Worm (Caenorhabditis elegans) whole organism, L4 larva: ENCODE data around the gene R144.12.

Experiments
- ama-1 ChIP-seq: fragments of 150-350 bp; optimal IDR thresholded peaks from 2 replicates; lab custom pipeline; 2014; ENCODE audit warnings: inconsistent platforms, mixed read lengths
- dmd-6 ChIP-seq: fragments of 200-800 bp; sonication (Bioruptor generic); IDR thresholded peaks from 2 replicates; pipeline ENCODE4 v1.3.6; 2022; ENCODE audit warnings: missing genetic modification reagents, missing genetic modification characterization, missing compliant biosample characterization
- fos-1 ChIP-seq: fragments of 150-350 bp; optimal IDR thresholded peaks from 2 replicates; lab custom pipeline; 2014; ENCODE audit warnings: missing biosample characterization, missing genetic modification characterization
- jun-1 ChIP-seq: fragments of 150-350 bp; optimal IDR thresholded peaks from 2 replicates; lab custom pipeline; 2014; ENCODE audit warnings: missing biosample characterization, missing genetic modification reagents, missing genetic modification characterization
- lin-39 ChIP-seq: fragments of 150-350 bp; optimal IDR thresholded peaks from 2 replicates; lab custom pipeline; 2014; ENCODE audit warnings: missing biosample characterization, missing genetic modification reagents, missing genetic modification characterization
- nhr-102 ChIP-seq: sonication (generic microtip); optimal IDR thresholded peaks from 2 replicates; lab custom pipeline; 2016; ENCODE audit warnings: mild to moderate bottlenecking, missing genetic modification characterization, moderate library complexity, missing compliant biosample characterization
- nhr-25 ChIP-seq: sonication (generic microtip); optimal IDR thresholded peaks from 2 replicates; lab custom pipeline; 2017; ENCODE audit warnings: missing genetic modification characterization, mild to moderate bottlenecking, missing compliant biosample characterization, antibody characterized with exemption, moderate library complexity, borderline replicate concordance; ENCODE audit not compliant: insufficient read depth
- nhr-76 ChIP-seq: fragments of 150-350 bp; optimal IDR thresholded peaks from 2 replicates; lab custom pipeline; 2014; ENCODE audit warnings: missing biosample characterization, missing genetic modification characterization
- pqm-1 ChIP-seq: sonication (generic microtip); optimal IDR thresholded peaks from 2 replicates; lab custom pipeline; 2017; ENCODE audit warnings: missing biosample characterization, missing genetic modification characterization
- skn-1 ChIP-seq: fragments of 150-350 bp; optimal IDR thresholded peaks from 2 replicates; lab custom pipeline; 2014; ENCODE audit warnings: missing biosample characterization, missing genetic modification characterization
- ztf-7 ChIP-seq: fragments of 150-350 bp; optimal IDR thresholded peaks from 2 replicates; lab custom pipeline; 2014; ENCODE audit warnings: missing biosample characterization, missing genetic modification characterization

- TF ChIP-seq skn-1 (tag; lab: Kevin White, UChicago) (no peak), dmd-6 (GFP tag; lab: Robert Waterston, UW) (no peak), lin-39 (tag; lab: Kevin White, UChicago) (no peak), nhr-102 (tag; lab: Kevin White, UChicago) (no peak), nhr-76 (tag; lab: Kevin White, UChicago) (no peak), nhr-25 (tag; lab: Kevin White, UChicago) (no peak), jun-1 (no peak), pqm-1 (no peak), ztf-7 (tag; lab: Kevin White, UChicago) (no peak), fos-1 (tag; lab: Kevin White, UChicago) (no peak), ama-1 (no peak)
These were observed 23.8 kb upstream of the R144.12 start, which contains the start of gene klp-6 for ce11 chrIII:5030629-5031028.
